Worm (Caenorhabditis elegans): Measurements from ENCODE around the gene Y39B6A.10.
"Not testable (repeated sequence)": the region's sequence is repeated elsewhere in the genome, so short reads cannot be mapped to it uniquely, and the experiment has no call there.

Gene Y39B6A.10

ce11 chrV:19120743-19121642 is 12.4 kb downstream of the Y39B6A.10 start:
- no peak for TF ChIP-seq F13C5.2 (tag; optimal IDR thresholded peaks at IDR 0.05)
- TF ChIP-seq tbx-11 (GFP tag; IDR thresholded peaks at IDR 0.05): no peak
- TF ChIP-seq hnd-1 (tag; optimal IDR thresholded peaks at IDR 0.05): no peak
- TF ChIP-seq sea-1 (GFP tag; conservative IDR thresholded peaks at IDR 0.05): no peak
- no peak for TF ChIP-seq scrt-1 (GFP tag; IDR thresholded peaks at IDR 0.05)
- TF ChIP-seq aly-1 (tag; optimal IDR thresholded peaks at IDR 0.05): no peak
- TF ChIP-seq pes-1 (GFP tag; IDR thresholded peaks at IDR 0.05): no peak
- TF ChIP-seq flt-1 (GFP tag; IDR thresholded peaks at IDR 0.05): no peak
- no peak for TF ChIP-seq tbx-37 (GFP tag; conservative IDR thresholded peaks at IDR 0.05)
- no peak for TF ChIP-seq tra-4 (tag; optimal IDR thresholded peaks at IDR 0.05)
- no peak for TF ChIP-seq ets-7 (tag; optimal IDR thresholded peaks at IDR 0.05)
- no peak for TF ChIP-seq ceh-13 (GFP tag; optimal IDR thresholded peaks at IDR 0.05)
- no peak for TF ChIP-seq ama-1 (optimal IDR thresholded peaks at IDR 0.05)

- no peak for TF ChIP-seq tbx-37 (GFP tag; conservative IDR thresholded peaks at IDR 0.05)
- no peak for TF ChIP-seq F13C5.2 (tag; optimal IDR thresholded peaks at IDR 0.05)
- no peak for TF ChIP-seq hmg-4 (GFP tag; optimal IDR thresholded peaks at IDR 0.05)
- TF ChIP-seq tra-4 (tag; optimal IDR thresholded peaks at IDR 0.05): no peak
- no peak for TF ChIP-seq ceh-13 (GFP tag; optimal IDR thresholded peaks at IDR 0.05)
- TF ChIP-seq ets-7 (tag; optimal IDR thresholded peaks at IDR 0.05): no peak
- TF ChIP-seq sea-1 (GFP tag; conservative IDR thresholded peaks at IDR 0.05): no peak
- no peak for TF ChIP-seq aly-1 (tag; optimal IDR thresholded peaks at IDR 0.05)
- TF ChIP-seq ama-1 (optimal IDR thresholded peaks at IDR 0.05): no peak
- no peak for TF ChIP-seq ceh-36 (tag; optimal IDR thresholded peaks at IDR 0.05)
- no peak for TF ChIP-seq hmbx-1 (tag; optimal IDR thresholded peaks at IDR 0.05)
- TF ChIP-seq flt-1 (GFP tag; IDR thresholded peaks at IDR 0.05): no peak
- no peak for TF ChIP-seq B0310.2 (tag; optimal IDR thresholded peaks at IDR 0.05)
- TF ChIP-seq hnd-1 (tag; optimal IDR thresholded peaks at IDR 0.05): no peak
- TF ChIP-seq tbx-11 (GFP tag; IDR thresholded peaks at IDR 0.05): no peak
- TF ChIP-seq scrt-1 (GFP tag; IDR thresholded peaks at IDR 0.05): no peak
Observed at ce11 chrV:19119260-19119659, 14.1 kb downstream of the Y39B6A.10 start, which contains the start of gene Y39B6A.13. Gene Y39B6A.13 (minus strand): TSS chrV:19119425.

ce11 chrV:19118312-19118711 is 15.1 kb downstream of the Y39B6A.10 start, which contains the start of gene pro-3:
Gene pro-3 (minus strand): TSS chrV:19118412.
- TF ChIP-seq ceh-13 (GFP tag; optimal IDR thresholded peaks at IDR 0.05) (no peak), ceh-36 (tag; optimal IDR thresholded peaks at IDR 0.05) (no peak), aly-1 (tag; optimal IDR thresholded peaks at IDR 0.05) (no peak), ets-7 (tag; optimal IDR thresholded peaks at IDR 0.05) (no peak), tbx-11 (GFP tag; IDR thresholded peaks at IDR 0.05) (no peak), scrt-1 (GFP tag; IDR thresholded peaks at IDR 0.05) (no peak), sea-1 (GFP tag; conservative IDR thresholded peaks at IDR 0.05) (no peak), hnd-1 (tag; optimal IDR thresholded peaks at IDR 0.05) (no peak), ama-1 (optimal IDR thresholded peaks at IDR 0.05) (no peak), tra-4 (tag; optimal IDR thresholded peaks at IDR 0.05) (no peak), hmg-4 (GFP tag; optimal IDR thresholded peaks at IDR 0.05) (no peak), F13C5.2 (tag; optimal IDR thresholded peaks at IDR 0.05) (no peak), flt-1 (GFP tag; IDR thresholded peaks at IDR 0.05) (no peak), B0310.2 (tag; optimal IDR thresholded peaks at IDR 0.05) (no peak), hmbx-1 (tag; optimal IDR thresholded peaks at IDR 0.05) (no peak), pes-1 (GFP tag; IDR thresholded peaks at IDR 0.05) (no peak), tbx-37 (GFP tag; conservative IDR thresholded peaks at IDR 0.05) (no peak)

- TF ChIP-seq aly-1 (tag; optimal IDR thresholded peaks at IDR 0.05): no peak
- TF ChIP-seq pes-1 (GFP tag; IDR thresholded peaks at IDR 0.05): no peak
- no peak for TF ChIP-seq ama-1 (optimal IDR thresholded peaks at IDR 0.05)
Observed at ce11 chrV:19116872-19117372, 16.5 kb downstream of the Y39B6A.10 start.

- TF ChIP-seq sea-1 (GFP tag; conservative IDR thresholded peaks at IDR 0.05) (no peak), ets-7 (tag; optimal IDR thresholded peaks at IDR 0.05) (no peak), tbx-11 (GFP tag; IDR thresholded peaks at IDR 0.05) (no peak), tbx-37 (GFP tag; conservative IDR thresholded peaks at IDR 0.05) (no peak), ceh-13 (GFP tag; optimal IDR thresholded peaks at IDR 0.05) (no peak), hmbx-1 (tag; optimal IDR thresholded peaks at IDR 0.05) (no peak), hnd-1 (tag; optimal IDR thresholded peaks at IDR 0.05) (no peak), hmg-4 (GFP tag; optimal IDR thresholded peaks at IDR 0.05) (no peak), F13C5.2 (tag; optimal IDR thresholded peaks at IDR 0.05) (no peak), B0310.2 (tag; optimal IDR thresholded peaks at IDR 0.05) (no peak), scrt-1 (GFP tag; IDR thresholded peaks at IDR 0.05) (no peak), pes-1 (GFP tag; IDR thresholded peaks at IDR 0.05) (no peak), tra-4 (tag; optimal IDR thresholded peaks at IDR 0.05) (no peak), ama-1 (optimal IDR thresholded peaks at IDR 0.05) (no peak)
Observed at ce11 chrV:19107065-19107464, 26.3 kb downstream of the Y39B6A.10 start.

ce11 chrV:19101589-19102201 is 31.7 kb downstream of the Y39B6A.10 start, which contains the start of gene zhp-4:
Gene zhp-4 (minus strand): TSS chrV:19101786.
- TF ChIP-seq hmbx-1 (tag; optimal IDR thresholded peaks at IDR 0.05); scrt-1 (GFP tag; IDR thresholded peaks at IDR 0.05); F13C5.2 (tag; optimal IDR thresholded peaks at IDR 0.05): not testable (repeated sequence)

ce11 chrV:19099504-19099903 is 33.9 kb downstream of the Y39B6A.10 start:
- TF ChIP-seq flt-1 (GFP tag; IDR thresholded peaks at IDR 0.05): no peak
- TF ChIP-seq sea-1 (GFP tag; conservative IDR thresholded peaks at IDR 0.05): no peak
- TF ChIP-seq tra-4 (tag; optimal IDR thresholded peaks at IDR 0.05): no peak
- no peak for TF ChIP-seq tbx-37 (GFP tag; conservative IDR thresholded peaks at IDR 0.05)
- TF ChIP-seq ceh-13 (GFP tag; optimal IDR thresholded peaks at IDR 0.05): no peak
- TF ChIP-seq tbx-11 (GFP tag; IDR thresholded peaks at IDR 0.05): no peak
- TF ChIP-seq aly-1 (tag; optimal IDR thresholded peaks at IDR 0.05): no peak
- TF ChIP-seq pes-1 (GFP tag; IDR thresholded peaks at IDR 0.05): no peak
- no peak for TF ChIP-seq F13C5.2 (tag; optimal IDR thresholded peaks at IDR 0.05)
- no peak for TF ChIP-seq hmbx-1 (tag; optimal IDR thresholded peaks at IDR 0.05)
- TF ChIP-seq scrt-1 (GFP tag; IDR thresholded peaks at IDR 0.05): no peak
- no peak for TF ChIP-seq hmg-4 (GFP tag; optimal IDR thresholded peaks at IDR 0.05)
- TF ChIP-seq ama-1 (optimal IDR thresholded peaks at IDR 0.05): no peak

Data from whole organism, early embryonic.